Fruit fly (Drosophila melanogaster): ENCODE results near the gene RpL3.

The RpL3 gene

dm6 chr3R:11211291-11212061 lies 10.2 kb upstream of the RpL3 start (continued):
- no peak for TF ChIP-seq Opbp (GFP tag; IDR thresholded peaks at IDR 0.05; ENCODE audit: partially characterized antibody)
- peak; percentile 9 for TF ChIP-seq Nf-YB (GFP tag; optimal IDR thresholded peaks at IDR 0.05)
- TF ChIP-seq crol (GFP tag; IDR thresholded peaks at IDR 0.05) = peak; percentile 56; the same call in 1 of the 2 replicates
- peak; percentile 77 for TF ChIP-seq CG16779 (GFP tag; IDR thresholded peaks at IDR 0.05)
- no peak for TF ChIP-seq crp (GFP tag; optimal IDR thresholded peaks at IDR 0.05)
- peak; percentile 57 for TF ChIP-seq CG10209 (GFP tag; optimal IDR thresholded peaks at IDR 0.05)
- peak; percentile 6 for TF ChIP-seq cato (GFP tag; optimal IDR thresholded peaks at IDR 0.05; ENCODE audit: borderline replicate concordance)
- TF ChIP-seq wor (GFP tag; IDR thresholded peaks at IDR 0.05) = peak; percentile 30; the same call in 1 of the 2 replicates
- peak; percentile 20 for TF ChIP-seq Usf (GFP tag; optimal IDR thresholded peaks at IDR 0.05)
- TF ChIP-seq gsb (GFP tag; IDR thresholded peaks at IDR 0.05) = no peak
- TF ChIP-seq CG7271 (tag; optimal IDR thresholded peaks at IDR 0.05) = no peak
- TF ChIP-seq ttk (GFP tag; IDR thresholded peaks at IDR 0.05) = peak; percentile 65
- TF ChIP-seq caup (GFP tag; optimal IDR thresholded peaks at IDR 0.05; ENCODE audit: severe bottlenecking) = peak; percentile 56
- TF ChIP-seq CG1024 (GFP tag; IDR thresholded peaks at IDR 0.05) = 0 out of 2 replicates have a peak, but pooled peaks have one; percentile 36
- TF ChIP-seq CG12104 (GFP tag; optimal IDR thresholded peaks at IDR 0.05) = no peak
- TF ChIP-seq Dref (GFP tag; IDR thresholded peaks at IDR 0.05) = peak; percentile 18; the same call in 1 of the 2 replicates
- peak; percentile 55 for TF ChIP-seq CG5953 (GFP tag; IDR thresholded peaks at IDR 0.05)
- TF ChIP-seq Mrtf (GFP tag; IDR thresholded peaks at IDR 0.05) = peak; percentile 64
- peak; percentile 96 for TF ChIP-seq cwo (GFP tag; optimal IDR thresholded peaks at IDR 0.05)
- TF ChIP-seq cg (GFP tag; optimal IDR thresholded peaks at IDR 0.05) = peak; percentile 23
- peak; percentile 67 for TF ChIP-seq Bteb2 (GFP tag; optimal IDR thresholded peaks at IDR 0.05)
- TF ChIP-seq Kr (GFP tag; optimal IDR thresholded peaks at IDR 0.05) = no peak
- peak; percentile 43 for TF ChIP-seq CG8388 (GFP tag; optimal IDR thresholded peaks at IDR 0.05)
- 0 out of 2 replicates have a peak, but pooled peaks have one; percentile 37 for TF ChIP-seq Rx (GFP tag; IDR thresholded peaks at IDR 0.05)
- TF ChIP-seq CG4360 (GFP tag; IDR thresholded peaks at IDR 0.05) = peak; percentile 73
- peak; percentile 6 for TF ChIP-seq twi (tag; optimal IDR thresholded peaks at IDR 0.05)
- no peak for TF ChIP-seq sna (GFP tag; IDR thresholded peaks at IDR 0.05; ENCODE audit: partially characterized antibody)
- peak; percentile 56 for TF ChIP-seq B-H2 (GFP tag; optimal IDR thresholded peaks at IDR 0.05)
- TF ChIP-seq CG14965 (GFP tag; optimal IDR thresholded peaks at IDR 0.05; ENCODE audit: borderline replicate concordance) = no peak
- TF ChIP-seq Taf1 (GFP tag; IDR thresholded peaks at IDR 0.05) = no peak; the same call in 1 of the 2 replicates
- TF ChIP-seq H2.0 (GFP tag; IDR thresholded peaks at IDR 0.05) = peak; percentile 64
- peak; percentile 79 for TF ChIP-seq tgo (GFP tag; IDR thresholded peaks at IDR 0.05)
- peak; percentile 40 for TF ChIP-seq CG18619 (GFP tag; optimal IDR thresholded peaks at IDR 0.05)
- no peak for TF ChIP-seq danr (GFP tag; IDR thresholded peaks at IDR 0.05)
- no peak for TF ChIP-seq CG17186 (GFP tag; optimal IDR thresholded peaks at IDR 0.05)
- peak; percentile 73 for TF ChIP-seq CG11504 (tag; optimal IDR thresholded peaks at IDR 0.05)
- TF ChIP-seq CG34376 (GFP tag; optimal IDR thresholded peaks at IDR 0.05) = peak; percentile 76
- peak; percentile 56 for TF ChIP-seq CG1233 (GFP tag; optimal IDR thresholded peaks at IDR 0.05)
- peak; percentile 70 for TF ChIP-seq CG14667 (GFP tag; IDR thresholded peaks at IDR 0.05)
- peak; percentile 34 for TF ChIP-seq pb (GFP tag; optimal IDR thresholded peaks at IDR 0.05)
- TF ChIP-seq pfk (GFP tag; optimal IDR thresholded peaks at IDR 0.05) = no peak
- peak; percentile 46 for TF ChIP-seq CG8924 (tag; optimal IDR thresholded peaks at IDR 0.05)
- peak; percentile 74 to 81 for TF ChIP-seq Pdp1 (GFP tag; optimal IDR thresholded peaks at IDR 0.05)
- TF ChIP-seq Ets65A (GFP tag) = peak; percentile 98
- TF ChIP-seq CG31388 (GFP tag; optimal IDR thresholded peaks at IDR 0.05) = peak; percentile 19
- peak; percentile 65 for TF ChIP-seq unpg (GFP tag; optimal IDR thresholded peaks at IDR 0.05)
- TF ChIP-seq CG10147 (GFP tag; optimal IDR thresholded peaks at IDR 0.05) = peak; percentile 53
- peak in 1 of 2 experiments; percentile 8 for TF ChIP-seq Eip74EF (GFP tag; optimal IDR thresholded peaks at IDR 0.05)
